Fruit fly (Drosophila melanogaster): ENCODE results near the gene Kdsr.

DNA sequence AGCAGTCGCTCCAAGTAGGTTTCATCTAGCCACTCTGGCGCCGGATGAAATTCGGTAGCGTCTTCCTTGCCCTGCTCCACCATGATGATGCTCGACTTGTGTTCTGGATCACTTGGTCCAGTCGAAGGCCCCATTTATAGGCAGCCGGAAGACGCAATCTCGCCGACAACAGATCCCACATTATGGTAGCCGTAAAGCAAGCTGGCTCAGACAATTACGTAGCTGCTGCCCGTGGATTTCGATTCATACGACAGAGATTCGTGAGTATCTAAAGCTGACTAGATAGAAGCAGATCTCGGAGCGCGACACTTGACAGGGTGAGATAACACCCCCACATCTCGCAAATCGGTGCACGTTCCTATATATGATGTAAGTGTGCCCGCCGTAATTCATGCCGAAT lies 14.8 kb upstream of the Kdsr start, which contains the start of gene CG10513:
- TF ChIP-seq CG8478 (optimal IDR thresholded peaks at IDR 0.05) (no peak), CTCF (optimal IDR thresholded peaks at IDR 0.05) (no peak)
